Worm (Caenorhabditis elegans): ENCODE measurements around the gene C15C8.5.

C15C8.5 gene

DNA sequence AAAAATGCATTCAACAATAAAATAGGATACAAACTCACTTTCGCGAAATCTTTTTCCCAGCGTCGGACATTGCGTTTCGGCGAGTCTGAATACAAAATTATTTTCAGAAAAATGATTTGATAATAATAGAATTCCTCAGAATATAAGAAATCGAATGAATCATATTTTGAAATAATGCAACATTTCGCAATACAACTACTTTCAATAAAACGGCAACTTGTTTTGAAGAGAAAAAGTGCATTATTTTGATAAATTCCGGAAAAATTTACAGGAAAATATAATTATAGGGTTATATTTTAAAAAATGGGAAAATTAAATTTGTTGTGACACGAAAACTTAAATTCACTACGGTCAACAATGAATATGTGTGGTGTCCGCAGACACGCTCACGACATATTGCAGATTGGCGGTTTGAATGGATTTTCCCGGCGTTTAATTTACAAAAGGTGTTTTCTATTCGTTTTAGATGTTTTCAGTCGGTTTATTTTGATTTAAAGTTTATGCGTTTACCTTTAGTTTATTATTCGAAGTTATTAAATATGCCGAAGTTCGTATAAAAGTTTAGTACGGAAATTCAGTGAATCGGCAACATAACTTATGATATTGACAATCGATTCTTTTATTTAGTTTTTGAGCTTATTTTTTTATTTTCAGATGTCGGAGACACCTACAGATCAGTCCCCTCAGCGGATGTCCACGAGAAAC lies 15.6 kb downstream of the C15C8.5 start, which contains the start of the genes abcf-1 and scc-3:
TSS of gene abcf-1 (minus strand) at position 85 of the 705 bp plus-strand sequence.
TSS of gene scc-3 (plus strand) at position 655 of the 705 bp plus-strand sequence.
- peak; percentile 11 for TF ChIP-seq W03F9.2 (tag; optimal IDR thresholded peaks at IDR 0.05)
- no peak for TF ChIP-seq him-1 (tag; optimal IDR thresholded peaks at IDR 0.05)

DNA sequence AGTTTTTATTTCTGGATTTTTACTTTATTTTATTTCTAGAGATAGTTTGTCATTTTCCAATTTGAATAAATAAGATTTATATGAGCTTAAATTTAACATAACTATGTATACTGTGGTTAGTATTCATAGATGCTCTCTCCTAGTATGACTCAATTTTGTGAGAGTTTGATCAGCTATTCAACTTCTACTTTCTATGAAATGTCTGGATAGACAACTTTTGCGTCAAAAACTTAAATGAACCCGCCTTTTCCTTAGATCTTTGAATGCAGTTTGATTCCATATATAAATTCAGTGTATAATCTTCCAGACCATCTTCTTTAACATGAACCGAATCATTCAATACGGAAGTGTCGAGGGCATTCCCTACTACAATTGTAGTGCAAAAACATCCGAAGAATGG lies 21.1 kb downstream of the C15C8.5 start, which contains the start of gene srt-43:
TSS of gene srt-43 (plus strand) at position 301 of the 400 bp plus-strand sequence.
- no peak for TF ChIP-seq dao-5 (tag; optimal IDR thresholded peaks at IDR 0.05)
- TF ChIP-seq him-1 (tag; optimal IDR thresholded peaks at IDR 0.05), result no peak
- TF ChIP-seq W03F9.2 (tag; optimal IDR thresholded peaks at IDR 0.05), result no peak

DNA sequence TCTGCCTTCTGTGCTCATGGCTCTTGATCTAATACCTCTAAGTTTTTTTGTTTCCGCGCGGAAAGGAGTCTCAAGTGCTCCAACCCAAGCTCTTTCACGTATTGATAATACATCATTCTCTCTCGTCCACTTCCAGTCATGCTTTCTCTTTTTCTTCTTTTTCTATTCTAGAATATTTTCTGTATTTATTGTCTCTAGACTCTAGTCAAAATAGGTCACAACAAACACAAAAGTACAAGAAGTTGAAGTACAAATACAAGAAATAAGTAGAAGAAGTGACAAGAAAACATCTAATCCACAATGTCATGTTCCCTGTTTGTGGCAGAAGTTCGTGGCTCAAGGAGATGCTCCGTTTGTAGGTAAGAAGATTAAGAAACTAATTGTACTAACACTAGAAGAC lies 25.4 kb downstream of the C15C8.5 start, which contains the start of gene ZC455.1:
TSS of gene ZC455.1 (plus strand) at position 301 of the 400 bp plus-strand sequence.
- TF ChIP-seq him-1 (tag; optimal IDR thresholded peaks at IDR 0.05), result no peak
- TF ChIP-seq dao-5 (tag; optimal IDR thresholded peaks at IDR 0.05), result no peak
- no peak for TF ChIP-seq W03F9.2 (tag; optimal IDR thresholded peaks at IDR 0.05)

DNA sequence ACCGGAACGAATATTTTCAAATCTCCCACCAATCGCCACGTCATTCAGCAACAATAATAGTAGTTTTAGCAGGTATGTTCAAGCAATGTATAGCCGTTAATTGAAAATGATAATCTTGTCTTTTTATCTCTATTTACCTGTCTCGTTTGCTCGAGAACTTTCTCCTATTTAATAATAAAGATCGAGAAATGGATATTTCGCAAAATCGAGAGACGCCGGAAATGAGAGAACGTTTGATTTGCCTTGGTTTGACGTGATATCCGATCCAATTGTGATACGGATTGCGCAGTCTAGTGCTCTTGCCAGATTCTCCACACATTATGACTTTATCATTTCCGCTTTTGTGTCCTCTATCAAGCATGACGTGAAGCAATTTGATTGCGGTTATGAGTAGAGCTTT lies 26.0 kb downstream of the C15C8.5 start:
- no peak for TF ChIP-seq him-1 (tag; optimal IDR thresholded peaks at IDR 0.05)
- no peak for TF ChIP-seq dao-5 (tag; optimal IDR thresholded peaks at IDR 0.05)
- TF ChIP-seq W03F9.2 (tag; optimal IDR thresholded peaks at IDR 0.05), result no peak

DNA sequence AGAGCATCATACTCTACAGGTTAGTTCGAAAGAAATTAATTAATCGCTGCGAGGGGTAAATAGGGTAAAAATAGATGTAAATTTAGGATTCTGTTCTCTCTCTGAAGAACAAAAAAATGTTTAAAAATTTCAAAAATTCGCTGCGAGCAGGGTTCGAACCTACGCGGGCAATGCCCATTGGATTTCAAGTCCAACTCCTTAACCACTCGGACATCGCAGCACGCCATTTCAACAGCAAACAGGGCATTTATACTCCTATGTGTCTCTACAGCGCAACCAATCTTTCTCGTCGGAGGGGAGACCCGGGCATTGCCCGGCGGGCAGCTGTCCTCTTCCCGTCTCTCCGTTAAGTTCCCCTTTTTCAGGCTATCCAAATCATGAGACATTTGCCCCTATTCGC lies 32.4 kb downstream of the C15C8.5 start:
- TF ChIP-seq dao-5 (tag; optimal IDR thresholded peaks at IDR 0.05) (peak; percentile 61), him-1 (tag; optimal IDR thresholded peaks at IDR 0.05) (peak; percentile 29), W03F9.2 (tag; optimal IDR thresholded peaks at IDR 0.05) (no peak)

DNA sequence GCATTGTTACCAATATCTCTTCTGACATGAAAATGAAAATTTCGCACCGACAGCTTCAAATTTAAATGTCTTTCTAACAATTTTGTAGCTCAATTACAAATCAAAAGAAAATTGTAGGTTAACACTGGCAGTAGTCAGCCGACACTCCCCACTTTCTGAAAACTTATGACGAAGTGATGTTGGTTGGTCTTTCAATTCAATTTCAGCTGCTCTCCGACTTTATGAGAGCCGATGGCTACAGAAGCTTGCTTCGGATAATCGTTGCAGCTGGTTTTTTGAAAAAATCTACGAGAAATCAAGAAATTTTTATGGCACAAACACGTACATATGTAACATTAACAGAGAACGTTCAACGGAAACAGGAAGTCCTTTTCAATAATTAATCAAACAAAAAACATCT lies 37.1 kb downstream of the C15C8.5 start, which contains the start of gene sre-20:
TSS of gene sre-20 (minus strand) at position 101 of the 400 bp plus-strand sequence.
- no peak for TF ChIP-seq W03F9.2 (tag; optimal IDR thresholded peaks at IDR 0.05)
- no peak for TF ChIP-seq dao-5 (tag; optimal IDR thresholded peaks at IDR 0.05)
- TF ChIP-seq him-1 (tag; optimal IDR thresholded peaks at IDR 0.05), result no peak

DNA sequence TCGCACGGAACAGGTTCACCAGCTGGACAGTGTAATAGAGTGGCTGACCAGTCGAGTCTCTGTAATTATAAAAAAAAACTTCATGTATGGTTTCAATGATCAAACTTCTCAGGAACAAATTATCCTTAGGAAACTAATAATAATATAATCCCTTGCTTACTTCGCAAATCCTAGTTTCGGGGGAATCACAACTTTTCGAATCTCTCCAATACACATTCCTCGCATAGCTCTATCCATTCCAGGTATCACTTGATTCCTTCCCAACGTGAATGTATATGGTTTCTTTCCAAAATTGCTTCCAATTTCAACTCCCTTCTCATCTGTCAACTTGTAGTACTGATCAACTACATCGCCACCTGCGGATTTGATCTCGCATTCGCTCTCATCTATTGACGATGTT lies 38.5 kb downstream of the C15C8.5 start:
- TF ChIP-seq dao-5 (tag; optimal IDR thresholded peaks at IDR 0.05) (no peak), W03F9.2 (tag; optimal IDR thresholded peaks at IDR 0.05) (no peak), him-1 (tag; optimal IDR thresholded peaks at IDR 0.05) (no peak)

DNA sequence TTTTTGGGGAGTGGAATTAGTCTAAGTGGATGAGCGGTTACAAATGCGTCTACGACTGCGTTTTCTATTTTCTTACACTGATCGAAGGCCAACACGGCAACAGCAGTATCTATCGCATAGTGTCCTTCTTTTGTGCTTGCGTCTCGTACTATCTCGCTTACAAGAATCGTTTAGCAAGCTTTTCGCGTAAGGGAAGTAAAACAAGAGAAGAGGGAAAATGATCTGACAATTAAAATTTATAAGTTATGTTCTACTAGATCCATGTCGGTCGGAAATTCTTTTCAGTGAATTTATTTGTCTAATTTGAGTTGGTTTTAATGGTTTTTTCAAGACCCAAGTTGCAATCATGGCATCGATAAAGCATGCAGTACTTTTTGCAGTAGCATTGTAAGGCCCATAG lies 39.2 kb downstream of the C15C8.5 start, which contains the start of gene fkb-4:
TSS of gene fkb-4 (minus strand) at position 101 of the 400 bp plus-strand sequence.
- TF ChIP-seq W03F9.2 (tag; optimal IDR thresholded peaks at IDR 0.05) (no peak), dao-5 (tag; optimal IDR thresholded peaks at IDR 0.05) (no peak), him-1 (tag; optimal IDR thresholded peaks at IDR 0.05) (no peak)

DNA sequence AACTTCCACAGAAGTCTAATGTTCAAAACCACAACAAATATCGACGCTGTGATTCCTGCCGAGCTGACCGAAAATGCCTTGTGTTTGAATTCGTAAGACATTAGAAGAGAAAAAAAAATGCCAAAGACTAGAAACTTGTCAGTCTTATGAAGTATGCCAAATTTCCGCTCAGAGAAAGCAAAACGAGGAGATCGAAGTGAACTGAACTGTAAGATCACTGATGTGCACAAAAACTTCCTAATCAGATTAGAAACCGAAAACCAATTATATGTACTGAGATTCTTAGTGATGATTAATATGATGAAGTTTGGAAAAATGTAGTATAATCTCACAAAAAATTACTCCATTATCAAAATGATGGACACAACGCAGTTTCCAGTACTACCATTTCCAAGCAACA lies 40.6 kb downstream of the C15C8.5 start, which contains the start of gene srbc-44:
TSS of gene srbc-44 (minus strand) at position 101 of the 400 bp plus-strand sequence.
- TF ChIP-seq dao-5 (tag; optimal IDR thresholded peaks at IDR 0.05), result no peak
- no peak for TF ChIP-seq W03F9.2 (tag; optimal IDR thresholded peaks at IDR 0.05)

DNA sequence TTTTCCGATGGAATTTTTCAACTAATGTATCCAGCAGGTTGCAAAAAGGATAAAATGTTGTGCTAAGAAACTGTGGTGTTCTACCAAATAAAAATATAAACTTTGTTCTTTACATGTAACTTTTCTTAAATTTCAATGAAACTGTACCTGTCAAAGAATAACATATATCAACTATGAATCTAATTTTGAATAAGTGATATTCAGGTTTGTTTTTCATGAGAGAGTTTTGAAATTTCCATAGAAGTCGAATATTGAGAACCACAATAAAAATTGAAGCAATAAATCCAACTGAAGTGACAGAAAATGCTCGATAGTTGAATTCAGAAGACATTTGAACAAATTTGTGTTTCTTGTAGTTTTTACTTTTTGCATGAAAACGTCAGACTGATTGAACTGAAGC lies 42.4 kb downstream of the C15C8.5 start, which contains the start of gene srbc-43:
TSS of gene srbc-43 (minus strand) at position 331 of the 400 bp plus-strand sequence.
- TF ChIP-seq W03F9.2 (tag; optimal IDR thresholded peaks at IDR 0.05) (no peak), dao-5 (tag; optimal IDR thresholded peaks at IDR 0.05) (no peak), him-1 (tag; optimal IDR thresholded peaks at IDR 0.05) (no peak)

DNA sequence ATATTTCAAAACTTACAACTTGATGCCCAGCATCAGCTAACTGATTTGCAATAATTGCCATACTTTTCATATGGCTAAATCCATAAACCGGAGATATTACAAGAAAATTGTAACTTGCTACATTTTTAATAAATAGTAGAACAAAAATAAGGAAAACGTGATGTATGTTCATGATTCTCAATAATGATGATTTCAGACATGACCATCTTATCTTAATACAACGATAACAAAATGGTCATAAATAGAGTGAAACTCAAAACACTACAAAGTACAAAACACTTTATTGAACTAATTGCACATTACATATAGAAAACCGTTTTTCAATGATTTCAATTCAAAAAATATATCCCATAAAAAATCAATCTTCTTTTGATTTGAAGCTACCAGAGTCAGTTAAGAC lies 44.9 kb downstream of the C15C8.5 start, which contains the start of gene ugt-5:
TSS of gene ugt-5 (minus strand) at position 214 of the 400 bp plus-strand sequence.
- no peak for TF ChIP-seq dao-5 (tag; optimal IDR thresholded peaks at IDR 0.05)
- no peak for TF ChIP-seq W03F9.2 (tag; optimal IDR thresholded peaks at IDR 0.05)
- no peak for TF ChIP-seq him-1 (tag; optimal IDR thresholded peaks at IDR 0.05)

DNA sequence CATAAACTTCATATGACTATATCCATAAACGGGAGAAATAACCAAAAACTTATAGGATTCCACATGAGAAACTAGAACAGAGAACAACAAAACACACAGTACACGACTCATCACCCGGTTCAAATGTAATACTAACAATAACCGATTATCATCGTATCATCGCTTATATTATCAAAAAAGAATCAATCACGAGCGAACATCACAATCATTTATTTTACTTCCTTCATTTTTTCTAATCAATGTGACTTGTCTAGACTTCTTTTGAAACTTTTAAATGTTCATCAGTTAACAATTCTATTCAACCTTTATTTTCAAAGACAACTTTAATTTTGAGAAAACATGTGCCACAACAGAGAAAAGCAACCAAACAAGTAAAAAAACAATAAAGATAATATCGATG lies 47.4 kb downstream of the C15C8.5 start, which contains the start of gene ugt-4:
TSS of gene ugt-4 (minus strand) at position 141 of the 400 bp plus-strand sequence.
- TF ChIP-seq him-1 (tag; optimal IDR thresholded peaks at IDR 0.05) (no peak), W03F9.2 (tag; optimal IDR thresholded peaks at IDR 0.05) (no peak), dao-5 (tag; optimal IDR thresholded peaks at IDR 0.05) (no peak)

DNA sequence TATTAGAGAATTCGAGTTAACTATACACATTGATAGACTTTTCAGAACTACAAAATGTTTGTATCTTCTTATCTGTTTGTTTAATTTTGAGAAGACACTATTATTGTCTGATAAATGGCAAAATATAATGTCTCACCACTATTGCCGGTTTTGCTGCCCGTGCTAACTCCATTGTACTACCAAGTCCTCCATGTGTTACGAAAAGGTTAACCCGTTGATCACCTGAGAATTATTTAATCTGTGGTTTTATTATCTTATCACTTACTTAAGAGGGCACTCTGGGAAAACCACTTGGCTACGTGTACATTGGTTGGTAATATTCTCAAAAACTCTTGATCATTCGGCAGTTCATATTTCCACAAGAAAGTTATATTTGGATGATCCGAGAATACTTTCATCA lies 48.1 kb downstream of the C15C8.5 start:
- TF ChIP-seq W03F9.2 (tag; optimal IDR thresholded peaks at IDR 0.05) (no peak), him-1 (tag; optimal IDR thresholded peaks at IDR 0.05) (no peak), dao-5 (tag; optimal IDR thresholded peaks at IDR 0.05) (no peak)

DNA sequence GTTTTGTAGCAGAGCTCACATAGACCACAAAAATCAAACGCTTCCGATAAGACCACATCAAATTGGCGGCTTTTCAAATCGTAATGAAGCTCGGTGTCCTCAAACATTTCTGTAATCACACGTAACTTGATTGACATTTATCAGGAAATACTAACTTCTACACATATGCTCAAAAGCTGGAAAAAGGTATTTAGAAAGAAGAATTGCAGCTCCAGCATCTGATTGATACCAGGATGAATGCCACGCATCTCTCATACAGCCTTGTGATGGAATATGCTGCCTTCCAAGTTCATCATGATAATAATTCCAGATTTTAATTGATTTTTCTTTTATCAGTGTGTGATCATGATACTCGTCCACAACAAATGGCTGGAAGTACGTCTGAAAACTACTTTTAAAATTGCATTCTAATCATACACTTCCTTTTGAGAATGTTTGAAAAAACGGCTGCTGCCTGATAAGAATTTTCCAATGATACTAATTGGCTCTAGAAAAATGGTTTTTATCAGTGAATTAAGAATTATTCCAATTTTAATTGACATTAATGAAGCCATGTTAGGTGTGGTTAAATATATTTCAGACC lies 49.2 kb downstream of the C15C8.5 start:
- TF ChIP-seq him-1 (tag; optimal IDR thresholded peaks at IDR 0.05), result no peak

All from whole organism, L4/young adult.